Worm (Caenorhabditis elegans) whole organism, late embryonic: ENCODE measurements around the gene nspc-10.
A peak's percentile ranks its signal among the peaks of the same experiment; 100 is the strongest.

ENCODE experiments used
- C08G9.2 ChIP-seq: sonication (generic microtip); optimal IDR thresholded peaks from 2 replicates; lab custom pipeline; 2016; ENCODE audit warnings: mild to moderate bottlenecking, missing genetic modification characterization, moderate library complexity, missing compliant biosample characterization
- F13H6.1 ChIP-seq: sonication (generic microtip); optimal IDR thresholded peaks from 2 replicates; lab custom pipeline; 2016; ENCODE audit warnings: missing genetic modification characterization, missing compliant biosample characterization
- K02D7.2 ChIP-seq: sonication (generic microtip); optimal IDR thresholded peaks from 2 replicates; lab custom pipeline; 2017; ENCODE audit warnings: mild to moderate bottlenecking, missing genetic modification characterization, missing compliant biosample characterization
- T23F11.4 ChIP-seq: fragments of 200-800 bp; sonication (Bioruptor generic); optimal IDR thresholded peaks from 2 replicates; lab custom pipeline; 2018; ENCODE audit warnings: mild to moderate bottlenecking, missing genetic modification characterization, missing compliant biosample characterization
- Y22D7AL.16 ChIP-seq: sonication (generic microtip); optimal IDR thresholded peaks from 2 replicates; lab custom pipeline; 2016; ENCODE audit warnings: missing genetic modification characterization, missing compliant biosample characterization
- ama-1 ChIP-seq: fragments of 150-350 bp; optimal IDR thresholded peaks from 2 replicates; lab custom pipeline; 2014
- ceh-14 ChIP-seq: sonication (generic microtip); optimal IDR thresholded peaks from 2 replicates; lab custom pipeline; 2016; ENCODE audit warnings: missing genotype, missing genetic modification characterization, missing compliant biosample characterization
- ceh-19 ChIP-seq: fragments of 200-800 bp; sonication (Bioruptor generic); optimal IDR thresholded peaks from 2 replicates; lab custom pipeline; 2018; ENCODE audit warnings: mild to moderate bottlenecking, missing genetic modification characterization, missing compliant biosample characterization
- ceh-2 ChIP-seq: sonication (generic microtip); optimal IDR thresholded peaks from 2 replicates; lab custom pipeline; 2016; ENCODE audit warnings: missing genotype, missing genetic modification characterization, missing compliant biosample characterization
- ceh-24 ChIP-seq: sonication (generic microtip); optimal IDR thresholded peaks from 2 replicates; lab custom pipeline; 2016; ENCODE audit warnings: mild to moderate bottlenecking, missing genetic modification characterization, missing compliant biosample characterization
- ceh-34 ChIP-seq: sonication (generic microtip); optimal IDR thresholded peaks from 2 replicates; lab custom pipeline; 2016; ENCODE audit warnings: mild to moderate bottlenecking, missing genetic modification characterization, missing compliant biosample characterization
- ceh-45 ChIP-seq: fragments of 200-800 bp; sonication (Bioruptor generic); IDR thresholded peaks from 2 replicates; pipeline ENCODE4 v1.3.6; 2022; ENCODE audit warnings: missing genetic modification reagents, missing genetic modification characterization, missing compliant biosample characterization
- ceh-48 ChIP-seq: sonication (generic microtip); optimal IDR thresholded peaks from 2 replicates; lab custom pipeline; 2016; ENCODE audit warnings: missing genetic modification characterization, inconsistent platforms, missing compliant biosample characterization
- ceh-6 ChIP-seq: fragments of 200-800 bp; sonication (Bioruptor generic); optimal IDR thresholded peaks from 2 replicates; lab custom pipeline; 2018; ENCODE audit warnings: mild to moderate bottlenecking, missing genetic modification characterization, missing compliant biosample characterization
- ceh-9 ChIP-seq: sonication (generic microtip); optimal IDR thresholded peaks from 2 replicates; lab custom pipeline; 2016; ENCODE audit warnings: mild to moderate bottlenecking, missing genetic modification characterization, inconsistent platforms, missing compliant biosample characterization
- che-1 ChIP-seq: sonication (generic microtip); optimal IDR thresholded peaks from 2 replicates; lab custom pipeline; 2016; ENCODE audit warnings: mild to moderate bottlenecking, missing genetic modification characterization, missing compliant biosample characterization
- dmd-4 ChIP-seq: sonication (generic microtip); optimal IDR thresholded peaks from 2 replicates; lab custom pipeline; 2016; ENCODE audit warnings: borderline replicate concordance, missing genetic modification characterization, missing compliant biosample characterization
- dve-1 ChIP-seq: sonication (generic microtip); optimal IDR thresholded peaks from 2 replicates; lab custom pipeline; 2017; ENCODE audit warnings: antibody characterized with exemption, mild to moderate bottlenecking, missing genetic modification characterization, missing compliant biosample characterization
- fax-1 ChIP-seq: sonication (generic microtip); optimal IDR thresholded peaks from 2 replicates; lab custom pipeline; 2016; ENCODE audit warnings: missing genotype, missing genetic modification characterization, missing compliant biosample characterization
- fkh-10 ChIP-seq: fragments of 150-350 bp; optimal IDR thresholded peaks from 2 replicates; lab custom pipeline; 2014; ENCODE audit warnings: missing biosample characterization, missing genetic modification reagents, missing genetic modification characterization
- gmeb-2 ChIP-seq: sonication (generic microtip); optimal IDR thresholded peaks from 2 replicates; lab custom pipeline; 2016; ENCODE audit warnings: missing genetic modification characterization, inconsistent platforms, missing compliant biosample characterization
- hlh-13 ChIP-seq: fragments of 200-800 bp; sonication (Bioruptor generic); optimal IDR thresholded peaks from 2 replicates; lab custom pipeline; 2018; ENCODE audit warnings: mild to moderate bottlenecking, missing genetic modification characterization, missing compliant biosample characterization
- lin-11 ChIP-seq: fragments of 200-800 bp; sonication (Bioruptor generic); optimal IDR thresholded peaks from 2 replicates; lab custom pipeline; 2018; ENCODE audit warnings: mild to moderate bottlenecking, missing genetic modification characterization, missing compliant biosample characterization
- mec-3 ChIP-seq: sonication (generic microtip); optimal IDR thresholded peaks from 2 replicates; lab custom pipeline; 2016; ENCODE audit warnings: borderline replicate concordance, missing genetic modification characterization, missing compliant biosample characterization
- nfya-1 ChIP-seq: sonication (generic microtip); optimal IDR thresholded peaks from 2 replicates; lab custom pipeline; 2017; ENCODE audit warnings: missing genetic modification characterization, mild to moderate bottlenecking, missing compliant biosample characterization, antibody characterized with exemption, moderate library complexity
- nhr-11 ChIP-seq: fragments of 150-350 bp; optimal IDR thresholded peaks from 2 replicates; lab custom pipeline; 2014; ENCODE audit warnings: missing biosample characterization, missing genetic modification characterization
- npax-4 ChIP-seq: sonication (generic microtip); optimal IDR thresholded peaks from 2 replicates; lab custom pipeline; 2016; ENCODE audit warnings: missing genetic modification characterization, missing compliant biosample characterization
- odd-2 ChIP-seq: sonication (generic microtip); optimal IDR thresholded peaks from 2 replicates; lab custom pipeline; 2017; ENCODE audit warnings: antibody characterized with exemption, mild to moderate bottlenecking, missing genetic modification characterization, missing compliant biosample characterization
- pax-1 ChIP-seq: fragments of 150-350 bp; optimal IDR thresholded peaks from 2 replicates; lab custom pipeline; 2014; ENCODE audit warnings: missing biosample characterization, missing genetic modification characterization
- pha-2 ChIP-seq: sonication (generic microtip); optimal IDR thresholded peaks from 2 replicates; lab custom pipeline; 2017; ENCODE audit warnings: mild to moderate bottlenecking, missing genetic modification characterization, missing compliant biosample characterization
- pqm-1 ChIP-seq: sonication (generic microtip); optimal IDR thresholded peaks from 2 replicates; lab custom pipeline; 2016; ENCODE audit warnings: missing genetic modification characterization, missing compliant biosample characterization
- ref-2 ChIP-seq: sonication (generic microtip); optimal IDR thresholded peaks from 2 replicates; lab custom pipeline; 2016; ENCODE audit warnings: missing genetic modification characterization, missing compliant biosample characterization
- rnt-1 ChIP-seq: sonication (generic microtip); optimal IDR thresholded peaks from 2 replicates; lab custom pipeline; 2016; ENCODE audit warnings: missing genetic modification characterization, missing compliant biosample characterization
- sox-4 ChIP-seq: sonication (generic microtip); optimal IDR thresholded peaks from 2 replicates; lab custom pipeline; 2017; ENCODE audit warnings: mild to moderate bottlenecking, missing genetic modification characterization, inconsistent platforms, missing compliant biosample characterization
- syd-9 ChIP-seq: sonication (generic microtip); optimal IDR thresholded peaks from 2 replicates; lab custom pipeline; 2016; ENCODE audit warnings: mild to moderate bottlenecking, missing genetic modification characterization, moderate library complexity, missing compliant biosample characterization
- tbx-2 ChIP-seq: sonication (generic microtip); optimal IDR thresholded peaks from 2 replicates; lab custom pipeline; 2016; ENCODE audit warnings: missing genetic modification characterization, missing compliant biosample characterization
- tbx-7 ChIP-seq: sonication (generic microtip); optimal IDR thresholded peaks from 2 replicates; lab custom pipeline; 2016; ENCODE audit warnings: missing genotype, missing genetic modification characterization, missing compliant biosample characterization
- ttx-3 ChIP-seq: sonication (generic microtip); optimal IDR thresholded peaks from 2 replicates; lab custom pipeline; 2016; ENCODE audit warnings: missing genetic modification reagents, missing genetic modification characterization, missing compliant biosample characterization
- unc-3 ChIP-seq, 2 experiments: fragments of 200-800 bp in 1 of 2; sonication (Bioruptor generic) in 1 of 2; sonication (generic microtip) in 1 of 2; conservative IDR thresholded peaks in 1 of 2; optimal IDR thresholded peaks in 1 of 2; 2 replicates each; pipeline versions ENCODE4 v1.3.6 to Lab custom; 2016 to 2022; ENCODE audit warnings: missing compliant biosample characterization in 2 of 2, missing genetic modification characterization in 2 of 2, missing genetic modification reagents in 1 of 2
- unc-55 ChIP-seq: sonication (generic microtip); optimal IDR thresholded peaks from 2 replicates; lab custom pipeline; 2017; ENCODE audit warnings: missing biosample characterization, missing genetic modification reagents, missing genetic modification characterization
- unc-86 ChIP-seq: sonication (generic microtip); optimal IDR thresholded peaks from 2 replicates; lab custom pipeline; 2016; ENCODE audit warnings: missing genetic modification characterization, missing compliant biosample characterization
- zip-5 ChIP-seq: sonication (generic microtip); optimal IDR thresholded peaks from 2 replicates; lab custom pipeline; 2016; ENCODE audit warnings: missing genetic modification characterization, missing compliant biosample characterization
- ztf-16 ChIP-seq: sonication (generic microtip); optimal IDR thresholded peaks from 2 replicates; lab custom pipeline; 2017; ENCODE audit warnings: missing genetic modification characterization, missing compliant biosample characterization

nspc-10 gene

ce11 chrX:12362951-12363486 is 19.6 kb downstream of the nspc-10 start (continued):
- TF ChIP-seq ceh-45 (GFP tag; lab: Robert Waterston, UW): no peak
- TF ChIP-seq dmd-4: no peak
- TF ChIP-seq che-1 (tag; lab: Kevin White, UChicago): no peak

ce11 chrX:12364804-12365203 is 21.4 kb downstream of the nspc-10 start, which contains the start of gene F19H6.5:
F19H6.5 (minus strand) TSS chrX:12364904.
- TF ChIP-seq ama-1 (lab: Kevin White, UChicago) (no peak), ztf-16 (no peak), ceh-34 (tag; lab: Kevin White, UChicago) (no peak), hlh-13 (GFP tag; lab: Kevin White, UChicago) (no peak), Y22D7AL.16 (no peak), ceh-6 (GFP tag; lab: Kevin White, UChicago) (no peak), unc-86 (tag; lab: Kevin White, UChicago) (no peak), T23F11.4 (no peak), zip-5 (tag; lab: Kevin White, UChicago) (no peak), sox-4 (tag; lab: Kevin White, UChicago) (no peak), odd-2 (no peak), pqm-1 (tag; lab: Kevin White, UChicago) (no peak), unc-55 (no peak), nhr-11 (no peak), unc-3 (GFP tag; conservative IDR thresholded peaks at IDR 0.05; lab: Robert Waterston, UW) (no peak), unc-3 (tag; optimal IDR thresholded peaks at IDR 0.05; lab: Kevin White, UChicago) (no peak), ceh-48 (tag; lab: Kevin White, UChicago) (no peak), ceh-2 (tag; lab: Kevin White, UChicago) (no peak)

ce11 chrX:12365388-12365787 is 22.0 kb downstream of the nspc-10 start, which contains the start of gene F19H6.4:
F19H6.4 (plus strand) TSS chrX:12365688.
- TF ChIP-seq che-1 (tag; lab: Kevin White, UChicago) (no peak), odd-2 (no peak), mec-3 (no peak), ceh-45 (GFP tag; lab: Robert Waterston, UW) (no peak), sox-4 (tag; lab: Kevin White, UChicago) (no peak), ceh-14 (tag; lab: Kevin White, UChicago) (no peak), gmeb-2 (tag; lab: Kevin White, UChicago) (no peak), pqm-1 (tag; lab: Kevin White, UChicago) (no peak), tbx-2 (tag; lab: Kevin White, UChicago) (no peak), ztf-16 (no peak), C08G9.2 (tag; lab: Kevin White, UChicago) (no peak), ceh-9 (no peak), fkh-10 (no peak), ttx-3 (tag; lab: Kevin White, UChicago) (no peak), ceh-48 (tag; lab: Kevin White, UChicago) (no peak), ceh-19 (no peak)

ce11 chrX:12367498-12367897 is 24.1 kb downstream of the nspc-10 start:
- peak; percentile 38 for TF ChIP-seq nfya-1
- no peak for TF ChIP-seq unc-3 (GFP tag; conservative IDR thresholded peaks at IDR 0.05; lab: Robert Waterston, UW)
- TF ChIP-seq unc-3 (tag; optimal IDR thresholded peaks at IDR 0.05; lab: Kevin White, UChicago): peak; percentile 34
- peak; percentile 21 for TF ChIP-seq ref-2 (tag; lab: Kevin White, UChicago)
- TF ChIP-seq gmeb-2 (tag; lab: Kevin White, UChicago): peak; percentile 46
- TF ChIP-seq unc-55: no peak
- TF ChIP-seq unc-86 (tag; lab: Kevin White, UChicago): no peak
- TF ChIP-seq ceh-48 (tag; lab: Kevin White, UChicago): peak; percentile 27
- TF ChIP-seq T23F11.4: peak; percentile 32
- no peak for TF ChIP-seq pax-1 (tag; lab: Kevin White, UChicago)
- peak; percentile 1 for TF ChIP-seq fax-1 (tag; lab: Kevin White, UChicago)
- TF ChIP-seq lin-11 (tag; lab: Kevin White, UChicago): peak; percentile 47
- no peak for TF ChIP-seq dve-1 (tag; lab: Kevin White, UChicago)
- peak; percentile 40 for TF ChIP-seq sox-4 (tag; lab: Kevin White, UChicago)
- no peak for TF ChIP-seq pha-2 (tag; lab: Kevin White, UChicago)
- TF ChIP-seq K02D7.2 (tag; lab: Kevin White, UChicago): peak; percentile 26
- TF ChIP-seq hlh-13 (GFP tag; lab: Kevin White, UChicago): no peak
- TF ChIP-seq ceh-24 (tag; lab: Kevin White, UChicago): no peak
- TF ChIP-seq ceh-45 (GFP tag; lab: Robert Waterston, UW): no peak
- peak; percentile 71 for TF ChIP-seq ceh-6 (GFP tag; lab: Kevin White, UChicago)
- no peak for TF ChIP-seq mec-3
- peak; percentile 32 for TF ChIP-seq ceh-19
- TF ChIP-seq npax-4: peak; percentile 15
- peak; percentile 65 for TF ChIP-seq syd-9
- TF ChIP-seq rnt-1: peak; percentile 53
- TF ChIP-seq C08G9.2 (tag; lab: Kevin White, UChicago): peak; percentile 53
- no peak for TF ChIP-seq F13H6.1
- TF ChIP-seq ttx-3 (tag; lab: Kevin White, UChicago): peak; percentile 57
- peak; percentile 29 for TF ChIP-seq Y22D7AL.16
- TF ChIP-seq tbx-7 (tag; lab: Kevin White, UChicago): no peak
